Fruit fly (Drosophila melanogaster): ENCODE results near the gene SdhD.

The SdhD gene

dm6 chr3R:23722680-23723372 lies 37.6 kb downstream of the SdhD start, which contains the start of gene CG10365 (continued):
- TF ChIP-seq CG4707 (GFP tag; optimal IDR thresholded peaks at IDR 0.05) (no peak), wek (GFP tag; optimal IDR thresholded peaks at IDR 0.05) (no peak), CG2120 (GFP tag; optimal IDR thresholded peaks at IDR 0.05) (peak; percentile 81), cwo (GFP tag; optimal IDR thresholded peaks at IDR 0.05) (peak; percentile 90), nerfin-2 (GFP tag; IDR thresholded peaks at IDR 0.05; ENCODE audit: partially characterized antibody) (no peak), fru (optimal IDR thresholded peaks at IDR 0.05) (no peak), CG17361 (GFP tag; IDR thresholded peaks at IDR 0.05) (peak; percentile 92), hth (optimal IDR thresholded peaks at IDR 0.05) (no peak), CG16815 (GFP tag; optimal IDR thresholded peaks at IDR 0.05) (peak; percentile 45), CG6689 (GFP tag; IDR thresholded peaks at IDR 0.05) (peak; percentile 86), CG8924 (tag; optimal IDR thresholded peaks at IDR 0.05) (peak; percentile 85), BtbVII (GFP tag; optimal IDR thresholded peaks at IDR 0.05) (peak; percentile 89), sisA (GFP tag; IDR thresholded peaks at IDR 0.05) (peak; percentile 76), Kr (GFP tag; optimal IDR thresholded peaks at IDR 0.05) (no peak), CG4617 (GFP tag; optimal IDR thresholded peaks at IDR 0.05; ENCODE audit: borderline replicate concordance) (peak; percentile 3), jumu (GFP tag; optimal IDR thresholded peaks at IDR 0.05) (no peak), abd-A (tag; optimal IDR thresholded peaks at IDR 0.05) (peak; percentile 68), CG9876 (GFP tag; optimal IDR thresholded peaks at IDR 0.05) (no peak), cato (GFP tag; optimal IDR thresholded peaks at IDR 0.05; ENCODE audit: borderline replicate concordance) (peak; percentile 23), lilli (GFP tag; optimal IDR thresholded peaks at IDR 0.05) (peak; percentile 52), Stat92E (GFP tag; optimal IDR thresholded peaks at IDR 0.05) (no peak), CG2202 (tag; optimal IDR thresholded peaks at IDR 0.05) (no peak), CG30403 (GFP tag; optimal IDR thresholded peaks at IDR 0.05) (peak; percentile 90), nau (GFP tag; optimal IDR thresholded peaks at IDR 0.05) (peak; percentile 83), en (GFP tag; optimal IDR thresholded peaks at IDR 0.05) (no peak), CG7556 (GFP tag; optimal IDR thresholded peaks at IDR 0.05) (peak; percentile 96), NFAT (GFP tag; IDR thresholded peaks at IDR 0.05) (peak; percentile 50; the same call in 1 of the 2 replicates), CG15514 (GFP tag; optimal IDR thresholded peaks at IDR 0.05) (peak; percentile 21), mirr (GFP tag; optimal IDR thresholded peaks at IDR 0.05) (no peak), vvl (GFP tag; IDR thresholded peaks at IDR 0.05) (peak; percentile 93), CG9932 (GFP tag; IDR thresholded peaks at IDR 0.05) (peak; percentile 67), slou (GFP tag; optimal IDR thresholded peaks at IDR 0.05) (peak; percentile 57), CG3726 (GFP tag; IDR thresholded peaks at IDR 0.05) (peak; percentile 66; the same call in 1 of the 3 replicates), shn (GFP tag; optimal IDR thresholded peaks at IDR 0.05) (no peak), ac (GFP tag; optimal IDR thresholded peaks at IDR 0.05) (no peak), grau (tag; optimal IDR thresholded peaks at IDR 0.05) (peak; percentile 86), gfzf (GFP tag; optimal IDR thresholded peaks at IDR 0.05) (no peak), B-H2 (GFP tag; optimal IDR thresholded peaks at IDR 0.05) (peak; percentile 59), CG3847 (GFP tag; IDR thresholded peaks at IDR 0.05) (peak; percentile 81), slbo (GFP tag; IDR thresholded peaks at IDR 0.05) (peak; percentile 94), eve (GFP tag; optimal IDR thresholded peaks at IDR 0.05) (peak in 1 of 2 experiments; percentile 78), sc (optimal IDR thresholded peaks at IDR 0.05) (no peak), sc (GFP tag; optimal IDR thresholded peaks at IDR 0.05) (peak; percentile 24), unc-4 (GFP tag; IDR thresholded peaks at IDR 0.05; ENCODE audit: partially characterized antibody) (0 out of 2 replicates have a peak, but pooled peaks have one; percentile 12), Six4 (GFP tag; optimal IDR thresholded peaks at IDR 0.05) (peak; percentile 49), Hr51 (GFP tag; optimal IDR thresholded peaks at IDR 0.05) (peak in 1 of 2 experiments; percentile 97), bsh (GFP tag; optimal IDR thresholded peaks at IDR 0.05) (peak; percentile 16 to 77), CG7839 (tag; optimal IDR thresholded peaks at IDR 0.05) (peak; percentile 96), CG3163 (GFP tag; optimal IDR thresholded peaks at IDR 0.05) (no peak)

Measured in whole organism, embryonic.